Worm (Caenorhabditis elegans) whole organism, mixed stage, embryonic: ENCODE data around the gene D2021.4.

Experiments used
- bed-3 ChIP-seq: fragments of 200-800 bp; sonication (Bioruptor generic); optimal IDR thresholded peaks from 3 replicates; lab custom pipeline; 2018; ENCODE audit warnings: mild to moderate bottlenecking, missing genetic modification characterization, moderate library complexity, missing compliant biosample characterization
- elt-3 ChIP-seq: fragments of 150-350 bp; optimal IDR thresholded peaks from 2 replicates; lab custom pipeline; 2014; ENCODE audit warnings: missing biosample characterization, missing genetic modification characterization
- mls-2 ChIP-seq: sonication (generic microtip); optimal IDR thresholded peaks from 2 replicates; lab custom pipeline; 2016; ENCODE audit warnings: mild to moderate bottlenecking, missing genetic modification characterization, moderate library complexity, missing compliant biosample characterization
- nhr-28 ChIP-seq: fragments of 150-350 bp; optimal IDR thresholded peaks from 2 replicates; lab custom pipeline; 2014; ENCODE audit warnings: missing biosample characterization, missing genetic modification characterization
- nhr-76 ChIP-seq: sonication (generic microtip); optimal IDR thresholded peaks from 2 replicates; lab custom pipeline; 2017; ENCODE audit warnings: missing biosample characterization, missing genetic modification characterization
- pha-4 ChIP-seq: fragments of 150-350 bp; optimal IDR thresholded peaks from 2 replicates; lab custom pipeline; 2018; ENCODE audit warnings: missing biosample characterization, missing genetic modification reagents, missing genetic modification characterization
- ztf-11 ChIP-seq: fragments of 150-350 bp; optimal IDR thresholded peaks from 2 replicates; lab custom pipeline; 2014; ENCODE audit warnings: missing biosample characterization, missing genetic modification characterization

DNA sequence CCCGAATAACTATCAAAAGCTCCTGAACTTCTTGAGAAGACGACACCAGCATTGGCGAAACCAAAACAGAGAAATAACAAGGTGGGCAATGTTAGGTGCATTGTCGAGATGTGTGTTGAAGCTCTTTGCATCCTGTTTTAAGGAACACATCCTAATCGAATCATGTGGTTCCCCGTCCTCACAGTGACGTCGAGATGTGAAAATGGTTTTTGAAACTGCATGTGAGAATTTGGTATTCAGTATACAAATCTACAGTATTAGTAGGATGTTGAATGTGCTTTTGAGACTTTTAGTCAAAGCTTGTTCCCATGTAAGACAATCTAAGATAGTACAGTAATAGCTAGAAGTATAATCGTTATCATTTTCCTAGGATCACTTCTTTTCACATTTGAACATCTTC lies 48.8 kb upstream of the D2021.4 start, which contains the start of gene F18E9.7:
- no peak for TF ChIP-seq elt-3 (tag; lab: Kevin White, UChicago)
- TF ChIP-seq nhr-76: no peak
- no peak for TF ChIP-seq pha-4
- TF ChIP-seq nhr-28 (tag; lab: Kevin White, UChicago): no peak
- no peak for TF ChIP-seq ztf-11 (tag; lab: Kevin White, UChicago)
- TF ChIP-seq bed-3 (GFP tag; lab: Kevin White, UChicago): no peak
- TF ChIP-seq mls-2 (tag; lab: Kevin White, UChicago): no peak
